Fruit fly (Drosophila melanogaster): ENCODE results near the gene CG14882.
A peak's percentile ranks its signal among the peaks of the same experiment; 100 is the strongest.

CG14882 gene

DNA sequence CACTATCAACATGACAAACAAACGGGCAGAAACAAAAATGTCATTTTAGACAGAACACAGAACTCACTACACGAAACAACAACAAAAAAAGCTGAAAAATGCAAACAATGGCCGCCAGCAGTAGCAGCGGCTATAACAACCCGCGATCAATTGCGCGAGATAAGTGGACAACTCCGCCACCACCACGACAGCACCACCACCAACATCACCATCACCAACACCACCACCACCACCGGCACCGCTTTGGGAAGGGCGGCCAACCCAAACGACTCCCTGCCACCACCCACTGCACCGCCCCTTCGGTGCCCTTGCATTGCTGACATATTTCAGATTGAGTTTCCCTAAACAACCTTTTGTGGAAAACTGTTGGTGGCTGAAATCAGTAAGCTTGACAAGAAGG is 36.4 kb upstream of the CG14882 start:
- no peak for TF ChIP-seq Pif1A (GFP tag; optimal IDR thresholded peaks at IDR 0.05)
- TF ChIP-seq CG10348 (GFP tag; IDR thresholded peaks at IDR 0.05): no peak
- TF ChIP-seq CG4496 (GFP tag; IDR thresholded peaks at IDR 0.05): no peak

dm6 chr3R:16408434-16408833 is 34.6 kb upstream of the CG14882 start:
- no peak for TF ChIP-seq CG32121 (GFP tag; IDR thresholded peaks at IDR 0.05)
- no peak for TF ChIP-seq CG34367 (tag; optimal IDR thresholded peaks at IDR 0.05)
- TF ChIP-seq fd96Ca (GFP tag; IDR thresholded peaks at IDR 0.05): no peak
- TF ChIP-seq CG4496 (GFP tag; IDR thresholded peaks at IDR 0.05): no peak
- TF ChIP-seq Ets98B (GFP tag; IDR thresholded peaks at IDR 0.05): no peak
- TF ChIP-seq CG8301 (tag; optimal IDR thresholded peaks at IDR 0.05): no peak
- TF ChIP-seq Pif1B (GFP tag; optimal IDR thresholded peaks at IDR 0.05): no peak
- TF ChIP-seq CG10348 (GFP tag; IDR thresholded peaks at IDR 0.05): no peak
- TF ChIP-seq CG17806 (tag; optimal IDR thresholded peaks at IDR 0.05): no peak
- TF ChIP-seq gl (tag; optimal IDR thresholded peaks at IDR 0.05): no peak

dm6 chr3R:16410706-16411105 is 32.3 kb upstream of the CG14882 start:
- TF ChIP-seq gl (tag; optimal IDR thresholded peaks at IDR 0.05) (no peak), Snoo (tag; optimal IDR thresholded peaks at IDR 0.05) (no peak), fd96Ca (GFP tag; IDR thresholded peaks at IDR 0.05) (no peak), Pif1A (GFP tag; optimal IDR thresholded peaks at IDR 0.05) (no peak), EcR (GFP tag; optimal IDR thresholded peaks at IDR 0.05) (no peak), CG34367 (tag; optimal IDR thresholded peaks at IDR 0.05) (no peak), CG12605 (GFP tag; IDR thresholded peaks at IDR 0.05) (no peak), CG32121 (GFP tag; IDR thresholded peaks at IDR 0.05) (no peak), Ets98B (GFP tag; IDR thresholded peaks at IDR 0.05) (no peak), CG8301 (tag; optimal IDR thresholded peaks at IDR 0.05) (no peak), CG17806 (tag; optimal IDR thresholded peaks at IDR 0.05) (no peak), Pif1B (GFP tag; optimal IDR thresholded peaks at IDR 0.05) (no peak)

DNA sequence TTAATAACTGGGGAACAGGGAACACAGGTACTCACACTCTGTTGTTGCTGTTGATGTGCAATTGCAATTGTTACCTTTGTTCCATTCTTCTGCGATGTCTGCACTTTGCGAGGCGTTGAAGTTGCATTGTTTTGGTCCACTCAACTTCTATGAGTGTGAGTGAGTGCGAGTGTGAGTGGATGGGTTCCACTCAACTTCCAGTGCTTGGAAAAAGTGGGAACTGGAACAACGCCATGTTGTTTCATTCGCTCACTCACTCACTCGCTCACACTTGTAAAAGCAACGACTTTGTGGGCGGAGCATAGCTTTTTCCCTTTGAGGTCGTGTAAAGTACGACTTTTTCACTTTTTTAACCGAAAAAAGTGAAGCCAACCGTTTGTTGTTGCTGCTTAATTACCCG is 29.3 kb upstream of the CG14882 start:
- TF ChIP-seq CG34367 (tag; optimal IDR thresholded peaks at IDR 0.05): no peak
- TF ChIP-seq CG8159 (tag; optimal IDR thresholded peaks at IDR 0.05): peak; percentile 71
- no peak for TF ChIP-seq CG10348 (GFP tag; IDR thresholded peaks at IDR 0.05)
- no peak for TF ChIP-seq rn (GFP tag; IDR thresholded peaks at IDR 0.05)
- no peak for TF ChIP-seq Snoo (tag; optimal IDR thresholded peaks at IDR 0.05)
- no peak for TF ChIP-seq CG17806 (tag; optimal IDR thresholded peaks at IDR 0.05)
- no peak for TF ChIP-seq CG4496 (GFP tag; IDR thresholded peaks at IDR 0.05)
- no peak for TF ChIP-seq CG12605 (GFP tag; IDR thresholded peaks at IDR 0.05)

- TF ChIP-seq CG17806 (tag; optimal IDR thresholded peaks at IDR 0.05) (no peak), Snoo (tag; optimal IDR thresholded peaks at IDR 0.05) (no peak), Pif1A (GFP tag; optimal IDR thresholded peaks at IDR 0.05) (no peak), CG14655 (GFP tag; optimal IDR thresholded peaks at IDR 0.05) (no peak), Ets98B (GFP tag; IDR thresholded peaks at IDR 0.05) (no peak), CG8301 (tag; optimal IDR thresholded peaks at IDR 0.05) (no peak), rn (GFP tag; IDR thresholded peaks at IDR 0.05) (no peak), CG8159 (tag; optimal IDR thresholded peaks at IDR 0.05) (no peak), CG4496 (GFP tag; IDR thresholded peaks at IDR 0.05) (no peak), CG12605 (GFP tag; IDR thresholded peaks at IDR 0.05) (no peak), EcR (GFP tag; optimal IDR thresholded peaks at IDR 0.05) (no peak), gl (tag; optimal IDR thresholded peaks at IDR 0.05) (no peak), Pif1B (GFP tag; optimal IDR thresholded peaks at IDR 0.05) (no peak), CG9948 (tag; optimal IDR thresholded peaks at IDR 0.05) (no peak), CG15710 (tag; optimal IDR thresholded peaks at IDR 0.05) (no peak), CG32121 (GFP tag; IDR thresholded peaks at IDR 0.05) (no peak), fd96Ca (GFP tag; IDR thresholded peaks at IDR 0.05) (no peak), CG13204 (GFP tag; optimal IDR thresholded peaks at IDR 0.05) (no peak)
These were observed 26.5 kb upstream of the CG14882 start for dm6 chr3R:16416508-16416907.

DNA sequence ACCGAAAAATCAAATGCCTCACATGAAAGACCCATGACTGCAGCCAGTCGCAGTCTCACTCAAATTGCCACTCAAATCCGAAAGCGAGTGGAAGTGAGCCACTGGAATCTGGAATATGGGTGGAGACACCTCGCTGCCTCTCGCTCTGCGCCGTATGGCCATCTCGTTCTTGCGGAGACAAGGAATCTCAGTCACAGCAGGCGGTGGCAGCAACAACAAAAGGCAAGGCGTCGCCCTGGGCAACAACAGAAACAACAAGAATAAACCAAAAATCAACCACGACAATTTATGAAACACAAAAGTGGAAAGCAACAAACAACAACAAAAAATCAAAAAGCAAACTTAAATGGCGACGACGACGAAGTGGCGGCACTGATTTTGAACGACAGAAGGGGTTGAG is 19.7 kb upstream of the CG14882 start:
- TF ChIP-seq CG13204 (GFP tag; optimal IDR thresholded peaks at IDR 0.05): peak; percentile 37
- TF ChIP-seq CG8159 (tag; optimal IDR thresholded peaks at IDR 0.05): peak; percentile 25
- TF ChIP-seq CG9948 (tag; optimal IDR thresholded peaks at IDR 0.05): no peak
- peak; percentile 3 for TF ChIP-seq CG15710 (tag; optimal IDR thresholded peaks at IDR 0.05)
- peak; percentile 59; the same call in 1 of the 3 replicates for TF ChIP-seq CG4496 (GFP tag; IDR thresholded peaks at IDR 0.05)
- no peak for TF ChIP-seq fd96Ca (GFP tag; IDR thresholded peaks at IDR 0.05)
- no peak for TF ChIP-seq CG8301 (tag; optimal IDR thresholded peaks at IDR 0.05)
- no peak for TF ChIP-seq Ets98B (GFP tag; IDR thresholded peaks at IDR 0.05)
- peak; percentile 17; the same call in 1 of the 2 replicates for TF ChIP-seq CG12605 (GFP tag; IDR thresholded peaks at IDR 0.05)
- TF ChIP-seq CG34367 (tag; optimal IDR thresholded peaks at IDR 0.05): peak; percentile 10
- no peak for TF ChIP-seq Pif1B (GFP tag; optimal IDR thresholded peaks at IDR 0.05)
- TF ChIP-seq gl (tag; optimal IDR thresholded peaks at IDR 0.05): peak; percentile 55

dm6 chr3R:16427520-16427919 is 15.5 kb upstream of the CG14882 start:
- TF ChIP-seq CG34367 (tag; optimal IDR thresholded peaks at IDR 0.05) (no peak), Pif1A (GFP tag; optimal IDR thresholded peaks at IDR 0.05) (no peak), rn (GFP tag; IDR thresholded peaks at IDR 0.05) (no peak), CG12605 (GFP tag; IDR thresholded peaks at IDR 0.05) (no peak), CG10348 (GFP tag; IDR thresholded peaks at IDR 0.05) (no peak), EcR (GFP tag; optimal IDR thresholded peaks at IDR 0.05) (no peak), CG14655 (GFP tag; optimal IDR thresholded peaks at IDR 0.05) (no peak), fd96Ca (GFP tag; IDR thresholded peaks at IDR 0.05) (no peak), Ets98B (GFP tag; IDR thresholded peaks at IDR 0.05) (no peak)

Data from whole organism, pupa.